Fruit fly (Drosophila melanogaster) whole organism, embryonic: ENCODE measurements around the gene Vti1a.

Source experiments
- CG10321 ChIP-seq: fragments of 200-800 bp; sonication (Bioruptor generic); IDR thresholded peaks from 2 replicates; pipeline ENCODE4 v1.3.6; 2022; ENCODE audit warnings: missing biosample characterization, missing genetic modification characterization
- CG11247 ChIP-seq: fragments of 200-800 bp; sonication (Bioruptor generic); IDR thresholded peaks from 2 replicates; pipeline ENCODE4 v1.3.6; 2022; ENCODE audit warnings: missing biosample characterization, missing genetic modification characterization
- CG11456 ChIP-seq: fragments of 200-800 bp; sonication (Bioruptor generic); IDR thresholded peaks from 3 replicates; pipeline ENCODE4 v1.3.6; 2022; ENCODE audit warnings: missing biosample characterization, missing genetic modification characterization
- CG12071 ChIP-seq: fragments of 200-800 bp; sonication (Bioruptor generic); optimal IDR thresholded peaks from 3 replicates; lab custom pipeline; 2018; ENCODE audit warnings: missing biosample characterization, mild to moderate bottlenecking, missing genetic modification characterization
- CG12155 ChIP-seq: fragments of 200-800 bp; sonication (Bioruptor generic); optimal IDR thresholded peaks from 3 replicates; lab custom pipeline; 2016; ENCODE audit warnings: missing biosample characterization, missing genetic modification characterization
- CG12391 ChIP-seq: fragments of 200-800 bp; sonication (Bioruptor generic); optimal IDR thresholded peaks from 3 replicates; lab custom pipeline; 2018; ENCODE audit warnings: missing biosample characterization, mild to moderate bottlenecking, missing genetic modification characterization, moderate library complexity
- CG13894 ChIP-seq: fragments of 200-800 bp; sonication (Bioruptor generic); optimal IDR thresholded peaks from 3 replicates; lab custom pipeline; 2018; ENCODE audit warnings: missing biosample characterization, mild to moderate bottlenecking, missing genetic modification characterization, moderate library complexity
- CG15011 ChIP-seq: fragments of 200-800 bp; sonication (Bioruptor generic); optimal IDR thresholded peaks from 3 replicates; lab custom pipeline; 2018; ENCODE audit warnings: missing biosample characterization, mild to moderate bottlenecking, missing genetic modification characterization
- CG1647 ChIP-seq: fragments of 200-800 bp; sonication (Bioruptor generic); optimal IDR thresholded peaks from 3 replicates; lab custom pipeline; 2016; ENCODE audit warnings: missing biosample characterization, missing genetic modification characterization
- CG2120 ChIP-seq: fragments of 200-800 bp; sonication (Bioruptor generic); optimal IDR thresholded peaks from 3 replicates; lab custom pipeline; 2016; ENCODE audit warnings: missing biosample characterization, missing genetic modification characterization
- CG43689 ChIP-seq: fragments of 200-800 bp; sonication (Bioruptor generic); IDR thresholded peaks from 2 replicates; pipeline ENCODE4 v1.3.6; 2022; ENCODE audit warnings: missing biosample characterization, missing genetic modification characterization
- CG5180 ChIP-seq: fragments of 200-800 bp; sonication (Bioruptor generic); optimal IDR thresholded peaks from 3 replicates; lab custom pipeline; 2017; ENCODE audit warnings: missing biosample characterization, missing genetic modification characterization, mild to moderate bottlenecking, moderate library complexity, missing genetic modification reagents
- CG6683 ChIP-seq: fragments of 200-800 bp; sonication (Bioruptor generic); optimal IDR thresholded peaks from 2 replicates; lab custom pipeline; 2017; ENCODE audit warnings: missing biosample characterization, mild to moderate bottlenecking, missing genetic modification characterization, missing genetic modification reagents
- CG8089 ChIP-seq: fragments of 200-800 bp; sonication (Bioruptor generic); optimal IDR thresholded peaks from 3 replicates; lab custom pipeline; 2016; ENCODE audit warnings: missing biosample characterization, missing genetic modification characterization
- CG8281 ChIP-seq: fragments of 200-800 bp; sonication (Bioruptor generic); optimal IDR thresholded peaks from 2 replicates; lab custom pipeline; 2018; ENCODE audit warnings: missing biosample characterization, mild to moderate bottlenecking, missing genetic modification characterization, moderate library complexity
- CG8359 ChIP-seq: fragments of 200-800 bp; sonication (Bioruptor generic); optimal IDR thresholded peaks from 2 replicates; lab custom pipeline; 2017; ENCODE audit warnings: missing biosample characterization, mild to moderate bottlenecking, missing genetic modification characterization, borderline replicate concordance
- Dad ChIP-seq: fragments of 200-800 bp; sonication (Bioruptor generic); optimal IDR thresholded peaks from 3 replicates; lab custom pipeline; 2016; ENCODE audit warnings: missing biosample characterization, missing genetic modification characterization
- Deaf1 ChIP-seq: fragments of 200-800 bp; optimal IDR thresholded peaks from 3 replicates; lab custom pipeline; 2019; ENCODE audit warnings: missing biosample characterization, mild to moderate bottlenecking, missing genetic modification characterization, moderate library complexity
- Dll ChIP-seq: fragments of 200-800 bp; sonication (Bioruptor generic); IDR thresholded peaks from 4 replicates; pipeline ENCODE4 v1.3.6; 2022; ENCODE audit warnings: missing biosample characterization, missing genetic modification characterization; ENCODE audit not compliant: partially characterized antibody
- E2f2 ChIP-seq: fragments of 200-800 bp; sonication (Bioruptor generic); IDR thresholded peaks from 2 replicates; pipeline ENCODE4 v1.3.6; 2022; ENCODE audit warnings: missing biosample characterization, missing genetic modification characterization
- Hmr ChIP-seq: fragments of 200-800 bp; sonication (Bioruptor generic); optimal IDR thresholded peaks from 3 replicates; lab custom pipeline; 2017; ENCODE audit warnings: mild to moderate bottlenecking, missing biosample characterization, missing genetic modification reagents, missing genetic modification characterization
- Kr ChIP-seq: fragments of 200-800 bp; sonication (Bioruptor generic); optimal IDR thresholded peaks from 2 replicates; lab custom pipeline; 2017; ENCODE audit warnings: missing biosample characterization, mild to moderate bottlenecking, missing genetic modification characterization
- Pdp1 ChIP-seq, 2 experiments: fragments of 200-800 bp; sonication (Bioruptor generic); optimal IDR thresholded peaks; 3 replicates each; lab custom pipeline; 2016; ENCODE audit warnings: missing biosample characterization in 2 of 2, missing genetic modification characterization in 2 of 2, mild to moderate bottlenecking in 1 of 2, moderate library complexity in 1 of 2
- Rfx ChIP-seq: fragments of 200-800 bp; sonication (Bioruptor generic); IDR thresholded peaks from 2 replicates; pipeline ENCODE4 v1.3.6; 2022; ENCODE audit warnings: missing biosample characterization, missing genetic modification characterization
- Rx ChIP-seq: fragments of 200-800 bp; sonication (Bioruptor generic); IDR thresholded peaks from 2 replicates; pipeline ENCODE4 v1.3.6; 2022; ENCODE audit warnings: missing biosample characterization, missing genetic modification characterization
- Side ChIP-seq: fragments of 200-800 bp; sonication (Bioruptor generic); optimal IDR thresholded peaks from 2 replicates; lab custom pipeline; 2016; ENCODE audit warnings: missing biosample characterization, missing genetic modification characterization
- Trl ChIP-seq, 3 experiments: fragments of >200 bp in 2 of 3; fragments of 200-800 bp in 1 of 3; sonication (Bioruptor generic) in 1 of 3; optimal IDR thresholded peaks; 2 replicates in 1 of 3; 3 replicates in 2 of 3; lab custom pipeline; 2016 to 2017; ENCODE audit warnings: missing biosample characterization in 1 of 3, missing genetic modification characterization in 1 of 3
- abd-A ChIP-seq: fragments of 200-800 bp; sonication (Bioruptor generic); optimal IDR thresholded peaks from 3 replicates; lab custom pipeline; 2019; ENCODE audit warnings: missing biosample characterization, mild to moderate bottlenecking, missing genetic modification characterization, moderate library complexity
- bcd ChIP-seq: fragments of 200-800 bp; sonication (Bioruptor generic); optimal IDR thresholded peaks from 2 replicates; lab custom pipeline; 2017; ENCODE audit warnings: missing biosample characterization, mild to moderate bottlenecking, missing genetic modification characterization
- cato ChIP-seq: fragments of 200-800 bp; sonication (Bioruptor generic); optimal IDR thresholded peaks from 2 replicates; lab custom pipeline; 2016; ENCODE audit warnings: missing biosample characterization, missing genetic modification characterization, borderline replicate concordance
- chinmo ChIP-seq: fragments of 200-800 bp; sonication (Bioruptor generic); IDR thresholded peaks from 4 replicates; pipeline ENCODE4 v1.3.6; 2022; ENCODE audit warnings: missing biosample characterization, missing genetic modification characterization; ENCODE audit not compliant: partially characterized antibody
- croc ChIP-seq: fragments of 200-800 bp; sonication (Bioruptor generic); conservative IDR thresholded peaks from 3 replicates; pipeline ENCODE4 v1.3.6; 2022; ENCODE audit warnings: missing biosample characterization, missing genetic modification characterization
- esg ChIP-seq: fragments of 200-800 bp; sonication (Bioruptor generic); conservative IDR thresholded peaks from 2 replicates; pipeline ENCODE4 v1.3.6; 2022; ENCODE audit warnings: missing biosample characterization, missing genetic modification characterization
- ewg ChIP-seq: fragments of 200-800 bp; sonication (Bioruptor generic); optimal IDR thresholded peaks from 3 replicates; lab custom pipeline; 2017; ENCODE audit warnings: mild to moderate bottlenecking, missing biosample characterization, missing genetic modification reagents, missing genetic modification characterization
- gsb ChIP-seq: fragments of 200-800 bp; sonication (Bioruptor generic); IDR thresholded peaks from 2 replicates; pipeline ENCODE4 v1.3.6; 2022; ENCODE audit warnings: missing biosample characterization, missing genetic modification characterization
- insv ChIP-seq, 2 experiments: fragments of 200-800 bp; sonication (Bioruptor generic); optimal IDR thresholded peaks; 3 replicates each; lab custom pipeline; 2016 to 2018; ENCODE audit warnings: missing biosample characterization in 2 of 2, missing genetic modification characterization in 2 of 2
- klu ChIP-seq: fragments of 200-800 bp; sonication (Bioruptor generic); IDR thresholded peaks from 2 replicates; pipeline ENCODE4 v1.3.6; 2022; ENCODE audit warnings: missing biosample characterization, missing genetic modification characterization
- mam ChIP-seq: fragments of 200-800 bp; sonication (Bioruptor generic); optimal IDR thresholded peaks from 3 replicates; lab custom pipeline; 2016; ENCODE audit warnings: missing biosample characterization, missing genetic modification characterization
- nmo ChIP-seq: fragments of 200-800 bp; sonication (Bioruptor generic); optimal IDR thresholded peaks from 2 replicates; lab custom pipeline; 2018; ENCODE audit warnings: missing biosample characterization, mild to moderate bottlenecking, missing genetic modification characterization, moderate library complexity
- p53 ChIP-seq: fragments of 200-800 bp; sonication (Bioruptor generic); optimal IDR thresholded peaks from 2 replicates; lab custom pipeline; 2016; ENCODE audit warnings: missing biosample characterization, missing genetic modification characterization
- pita ChIP-seq: fragments of 200-800 bp; sonication (Bioruptor generic); optimal IDR thresholded peaks from 2 replicates; lab custom pipeline; 2017; ENCODE audit warnings: missing biosample characterization, mild to moderate bottlenecking, missing genetic modification characterization
- run ChIP-seq: fragments of 200-800 bp; sonication (Bioruptor generic); optimal IDR thresholded peaks from 3 replicates; lab custom pipeline; 2018; ENCODE audit warnings: missing biosample characterization, mild to moderate bottlenecking, missing genetic modification characterization
- salm ChIP-seq: fragments of 200-800 bp; sonication (Bioruptor generic); optimal IDR thresholded peaks from 2 replicates; lab custom pipeline; 2018; ENCODE audit warnings: missing biosample characterization, mild to moderate bottlenecking, missing genetic modification characterization
- sd ChIP-seq: fragments of 200-800 bp; sonication (Bioruptor generic); optimal IDR thresholded peaks from 3 replicates; lab custom pipeline; 2018; ENCODE audit warnings: missing biosample characterization, mild to moderate bottlenecking, missing genetic modification characterization, moderate library complexity
- sna ChIP-seq: fragments of 200-800 bp; sonication (Bioruptor generic); IDR thresholded peaks from 2 replicates; pipeline ENCODE4 v1.3.6; 2022; ENCODE audit warnings: missing biosample characterization, missing genetic modification characterization; ENCODE audit not compliant: partially characterized antibody
- sr ChIP-seq: fragments of 200-800 bp; sonication (Bioruptor generic); IDR thresholded peaks from 3 replicates; pipeline ENCODE4 v1.3.6; 2022; ENCODE audit warnings: missing biosample characterization, missing genetic modification characterization
- tap ChIP-seq: fragments of 200-800 bp; optimal IDR thresholded peaks from 3 replicates; lab custom pipeline; 2019; ENCODE audit warnings: missing biosample characterization, mild to moderate bottlenecking, missing genetic modification characterization, moderate library complexity
- trem ChIP-seq: fragments of 200-800 bp; optimal IDR thresholded peaks from 3 replicates; lab custom pipeline; 2019; ENCODE audit warnings: missing biosample characterization, mild to moderate bottlenecking, missing genetic modification characterization, moderate library complexity
- vfl ChIP-seq: fragments of 200-800 bp; sonication (Bioruptor generic); optimal IDR thresholded peaks from 2 replicates; lab custom pipeline; 2016; ENCODE audit warnings: missing biosample characterization, missing genetic modification characterization
- zfh1 ChIP-seq: fragments of 200-800 bp; sonication (Bioruptor generic); IDR thresholded peaks from 3 replicates; pipeline ENCODE4 v1.3.6; 2022; ENCODE audit warnings: missing biosample characterization, missing genetic modification characterization

The Vti1a gene

DNA sequence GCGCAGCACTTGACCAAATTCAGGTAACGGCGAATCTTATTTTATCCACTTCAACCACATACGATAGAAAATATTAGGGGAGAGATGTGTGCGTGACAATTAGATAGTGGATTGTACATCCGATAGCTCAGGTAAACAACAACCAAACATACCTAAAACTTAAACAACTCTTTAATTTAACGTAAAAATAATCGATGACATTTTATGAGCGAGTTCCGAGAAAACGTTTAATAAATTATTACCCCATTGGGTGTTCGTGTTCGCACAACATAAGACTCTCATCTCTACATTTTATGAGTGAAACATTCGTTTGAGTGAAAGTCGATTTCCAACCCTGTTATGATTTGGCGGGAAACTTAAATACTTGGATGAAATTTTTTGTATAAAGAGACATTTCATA is 12.5 kb downstream of the Vti1a start, which contains the start of gene CG17129 (continued):
- TF ChIP-seq Dad (GFP tag; lab: Kevin White, UChicago) (peak; percentile 83), CG5180 (GFP tag; lab: Kevin White, UChicago) (no peak), CG10321 (no peak), Side (peak; percentile 86), klu (GFP tag; lab: Robert Waterston, UW) (peak; percentile 76; the same call in 1 of the 2 replicates), trem (peak; percentile 76), CG6683 (GFP tag; lab: Kevin White, UChicago) (peak; percentile 14), Trl (optimal IDR thresholded peaks at IDR 0.05; lab: Kevin White, UChicago) (no peak), Trl (GFP tag; optimal IDR thresholded peaks at IDR 0.05; lab: Kevin White, UChicago) (peak; percentile 84), chinmo (GFP tag; lab: Robert Waterston, UW) (0 out of 4 replicates have a peak, but pooled peaks have one; percentile 75), CG12071 (GFP tag; lab: Kevin White, UChicago) (peak; percentile 39), ewg (GFP tag; lab: Kevin White, UChicago) (peak; percentile 90), CG2120 (GFP tag; lab: Kevin White, UChicago) (peak; percentile 85), gsb (no peak), Dll (GFP tag; lab: Robert Waterston, UW) (peak; percentile 99), Pdp1 (GFP tag; optimal IDR thresholded peaks at IDR 0.05; lab: Kevin White, UChicago) (peak in 1 of 2 experiments; percentile 85), run (tag; lab: Kevin White, UChicago) (no peak), cato (GFP tag; lab: Kevin White, UChicago) (peak; percentile 28), CG8359 (GFP tag; lab: Kevin White, UChicago) (no peak), p53 (no peak), salm (tag; lab: Kevin White, UChicago) (peak; percentile 7), Kr (GFP tag; lab: Kevin White, UChicago) (peak; percentile 28), tap (tag; lab: Kevin White, UChicago) (peak; percentile 53), CG12391 (tag; lab: Kevin White, UChicago) (peak; percentile 84), CG1647 (GFP tag; lab: Kevin White, UChicago) (peak; percentile 77), CG15011 (GFP tag; lab: Kevin White, UChicago) (peak; percentile 33), Hmr (GFP tag; lab: Kevin White, UChicago) (peak; percentile 65), Rx (peak; percentile 53), esg (GFP tag; lab: Robert Waterston, UW) (peak; percentile 62), Deaf1 (tag; lab: Kevin White, UChicago) (peak; percentile 45), CG11456 (GFP tag; lab: Robert Waterston, UW) (peak; percentile 74), zfh1 (GFP tag; lab: Robert Waterston, UW) (peak; percentile 83), croc (GFP tag; lab: Robert Waterston, UW) (peak; percentile 66), CG12155 (GFP tag; lab: Kevin White, UChicago) (peak; percentile 59), bcd (peak; percentile 54), vfl (GFP tag; lab: Kevin White, UChicago) (peak; percentile 38), mam (GFP tag; lab: Kevin White, UChicago) (peak; percentile 92), sd (tag; lab: Kevin White, UChicago) (peak; percentile 51), sna (GFP tag; lab: Robert Waterston, UW) (peak; percentile 100), sr (GFP tag; lab: Robert Waterston, UW) (no peak), abd-A (tag; lab: Kevin White, UChicago) (no peak), pita (GFP tag; lab: Kevin White, UChicago) (no peak), CG11247 (GFP tag; lab: Robert Waterston, UW) (peak; percentile 68), CG8281 (tag; lab: Kevin White, UChicago) (no peak), CG13894 (tag; lab: Kevin White, UChicago) (peak; percentile 81), Rfx (peak; percentile 86), CG43689 (GFP tag; lab: Robert Waterston, UW) (no peak), nmo (GFP tag; lab: Kevin White, UChicago) (peak; percentile 77), CG8089 (peak; percentile 75), E2f2 (GFP tag; lab: Robert Waterston, UW) (peak; percentile 87), insv (GFP tag; optimal IDR thresholded peaks at IDR 0.05; lab: Kevin White, UChicago) (peak in 1 of 2 experiments; percentile 34)
